Worm (Caenorhabditis elegans) whole organism, L2 larva: ENCODE results near the gene sre-41.
A peak's percentile ranks its signal among the peaks of the same experiment; 100 is the strongest.

Source experiments
- C34F6.9 ChIP-seq: fragments of 150-350 bp; optimal IDR thresholded peaks from 2 replicates; lab custom pipeline; 2014; ENCODE audit warnings: missing biosample characterization, missing genetic modification characterization
- F13H6.1 ChIP-seq: sonication (generic microtip); optimal IDR thresholded peaks from 2 replicates; lab custom pipeline; 2016; ENCODE audit warnings: missing genetic modification characterization, missing compliant biosample characterization
- R02D3.7 ChIP-seq: fragments of 150-350 bp; optimal IDR thresholded peaks from 2 replicates; lab custom pipeline; 2014; ENCODE audit warnings: missing biosample characterization, missing genetic modification characterization
- ZK546.5 ChIP-seq: sonication (generic microtip); optimal IDR thresholded peaks from 2 replicates; lab custom pipeline; 2017; ENCODE audit warnings: missing biosample characterization, missing genetic modification characterization
- alr-1 ChIP-seq: fragments of 150-350 bp; optimal IDR thresholded peaks from 2 replicates; lab custom pipeline; 2014; ENCODE audit warnings: missing biosample characterization, missing genetic modification characterization
- aly-2 ChIP-seq: fragments of 150-350 bp; optimal IDR thresholded peaks from 2 replicates; lab custom pipeline; 2014; ENCODE audit warnings: missing biosample characterization, missing genetic modification characterization
- ama-1 ChIP-seq: fragments of 150-350 bp; optimal IDR thresholded peaks from 2 replicates; lab custom pipeline; 2018; ENCODE audit warnings: inconsistent platforms
- ceh-16 ChIP-seq: fragments of 150-350 bp; optimal IDR thresholded peaks from 2 replicates; lab custom pipeline; 2014; ENCODE audit warnings: missing biosample characterization, missing genetic modification characterization
- ceh-82 ChIP-seq: fragments of 150-350 bp; optimal IDR thresholded peaks from 2 replicates; lab custom pipeline; 2014; ENCODE audit warnings: missing biosample characterization, missing genetic modification characterization
- crh-2 ChIP-seq: sonication (generic microtip); optimal IDR thresholded peaks from 2 replicates; lab custom pipeline; 2017; ENCODE audit warnings: missing biosample characterization, missing genetic modification characterization
- egl-27 ChIP-seq: sonication (generic microtip); optimal IDR thresholded peaks from 3 replicates; lab custom pipeline; 2017; ENCODE audit warnings: missing biosample characterization, missing genetic modification reagents, missing genetic modification characterization
- elt-1 ChIP-seq: fragments of 150-350 bp; optimal IDR thresholded peaks from 2 replicates; lab custom pipeline; 2014; ENCODE audit warnings: missing biosample characterization, missing genetic modification characterization
- elt-3 ChIP-seq: sonication (generic microtip); optimal IDR thresholded peaks from 2 replicates; lab custom pipeline; 2017; ENCODE audit warnings: missing biosample characterization, missing genetic modification characterization
- fos-1 ChIP-seq: fragments of 150-350 bp; optimal IDR thresholded peaks from 2 replicates; lab custom pipeline; 2014; ENCODE audit warnings: missing biosample characterization, missing genetic modification characterization
- gmeb-1 ChIP-seq: fragments of 150-350 bp; optimal IDR thresholded peaks from 2 replicates; lab custom pipeline; 2014; ENCODE audit warnings: missing biosample characterization, missing genetic modification characterization
- lin-11 ChIP-seq: fragments of 150-350 bp; sonication (generic microtip); optimal IDR thresholded peaks from 2 replicates; lab custom pipeline; 2014; ENCODE audit warnings: missing biosample characterization, missing genetic modification characterization, inconsistent platforms, mixed read lengths
- lin-13 ChIP-seq: fragments of 150-350 bp; optimal IDR thresholded peaks from 2 replicates; lab custom pipeline; 2014; ENCODE audit warnings: missing biosample characterization, missing genetic modification reagents, missing genetic modification characterization
- lsy-2 ChIP-seq, 2 experiments: fragments of 150-350 bp in 1 of 2; sonication (generic microtip) in 1 of 2; optimal IDR thresholded peaks; 2 replicates each; lab custom pipeline; 2014 to 2017; ENCODE audit warnings: missing biosample characterization in 2 of 2, missing genetic modification characterization in 2 of 2
- mab-5 ChIP-seq: fragments of 150-350 bp; optimal IDR thresholded peaks from 2 replicates; lab custom pipeline; 2014; ENCODE audit warnings: missing biosample characterization, missing genetic modification characterization
- mbf-1 ChIP-seq: sonication (generic microtip); optimal IDR thresholded peaks from 2 replicates; lab custom pipeline; 2017; ENCODE audit warnings: missing biosample characterization, missing genetic modification characterization
- mdl-1 ChIP-seq, 2 experiments: fragments of 150-350 bp in 1 of 2; sonication (generic microtip) in 1 of 2; optimal IDR thresholded peaks; 2 replicates each; lab custom pipeline; 2017; ENCODE audit warnings: missing biosample characterization in 2 of 2, missing genetic modification characterization in 2 of 2
- nhr-11 ChIP-seq: fragments of 150-350 bp; optimal IDR thresholded peaks from 2 replicates; lab custom pipeline; 2014; ENCODE audit warnings: missing biosample characterization, missing genetic modification characterization
- nhr-12 ChIP-seq: fragments of 150-350 bp; optimal IDR thresholded peaks from 2 replicates; lab custom pipeline; 2014; ENCODE audit warnings: missing biosample characterization, missing genetic modification characterization
- nhr-129 ChIP-seq: fragments of 150-350 bp; optimal IDR thresholded peaks from 2 replicates; lab custom pipeline; 2014; ENCODE audit warnings: missing biosample characterization, missing genetic modification characterization
- nhr-21 ChIP-seq: fragments of 150-350 bp; optimal IDR thresholded peaks from 2 replicates; lab custom pipeline; 2014; ENCODE audit warnings: missing biosample characterization, missing genetic modification characterization
- nhr-23 ChIP-seq: fragments of 150-350 bp; optimal IDR thresholded peaks from 2 replicates; lab custom pipeline; 2014; ENCODE audit warnings: missing biosample characterization, missing genetic modification reagents, missing genetic modification characterization
- nhr-237 ChIP-seq: fragments of 150-350 bp; optimal IDR thresholded peaks from 2 replicates; lab custom pipeline; 2014; ENCODE audit warnings: missing biosample characterization, missing genetic modification characterization
- nhr-25 ChIP-seq: fragments of 150-350 bp; sonication (generic microtip); optimal IDR thresholded peaks from 3 replicates; lab custom pipeline; 2014; ENCODE audit warnings: missing biosample characterization, missing genetic modification characterization
- peb-1 ChIP-seq: fragments of 150-350 bp; optimal IDR thresholded peaks from 2 replicates; lab custom pipeline; 2014; ENCODE audit warnings: missing biosample characterization, missing genetic modification characterization
- sma-3 ChIP-seq: sonication (generic microtip); optimal IDR thresholded peaks from 2 replicates; lab custom pipeline; 2016; ENCODE audit warnings: missing genetic modification reagents, missing genetic modification characterization, missing compliant biosample characterization
- sma-9 ChIP-seq, 2 experiments: fragments of 150-350 bp in 1 of 2; sonication (generic microtip) in 1 of 2; optimal IDR thresholded peaks; 2 replicates each; lab custom pipeline; 2014 to 2016; ENCODE audit warnings: missing genetic modification characterization in 2 of 2, mild to moderate bottlenecking in 1 of 2, missing biosample characterization in 1 of 2, missing compliant biosample characterization in 1 of 2, missing genetic modification reagents in 1 of 2, moderate library complexity in 1 of 2
- snpc-4 ChIP-seq: fragments of 150-350 bp; optimal IDR thresholded peaks from 2 replicates; lab custom pipeline; 2014; ENCODE audit warnings: missing biosample characterization, missing genetic modification characterization
- unc-39 ChIP-seq: fragments of 150-350 bp; optimal IDR thresholded peaks from 2 replicates; lab custom pipeline; 2014; ENCODE audit warnings: missing biosample characterization, missing genetic modification characterization
- unc-55 ChIP-seq: fragments of 150-350 bp; sonication (generic microtip); optimal IDR thresholded peaks from 3 replicates; lab custom pipeline; 2014; ENCODE audit warnings: missing biosample characterization, missing genetic modification reagents, missing genetic modification characterization
- ztf-1 ChIP-seq: fragments of 200-800 bp; sonication (Bioruptor generic); conservative IDR thresholded peaks from 2 replicates; pipeline ENCODE4 v1.3.6; 2022; ENCODE audit warnings: missing genetic modification characterization, missing compliant biosample characterization

Gene sre-41

ce11 chrII:12414805-12415204, 26.7 kb downstream of the sre-41 start, which contains the start of gene Y57A10C.11:
TSS of gene Y57A10C.11 (minus strand) at chrII:12414905.
- TF ChIP-seq nhr-11 (tag; lab: Kevin White, UChicago) = no peak
- TF ChIP-seq snpc-4 (tag; lab: Kevin White, UChicago) = no peak
- no peak for TF ChIP-seq aly-2 (tag; lab: Kevin White, UChicago)
- no peak for TF ChIP-seq elt-1
- no peak for TF ChIP-seq R02D3.7 (tag; lab: Kevin White, UChicago)
- no peak for TF ChIP-seq fos-1
- no peak for TF ChIP-seq mbf-1 (tag; lab: Kevin White, UChicago)
- no peak for TF ChIP-seq ceh-16 (tag; lab: Kevin White, UChicago)

DNA sequence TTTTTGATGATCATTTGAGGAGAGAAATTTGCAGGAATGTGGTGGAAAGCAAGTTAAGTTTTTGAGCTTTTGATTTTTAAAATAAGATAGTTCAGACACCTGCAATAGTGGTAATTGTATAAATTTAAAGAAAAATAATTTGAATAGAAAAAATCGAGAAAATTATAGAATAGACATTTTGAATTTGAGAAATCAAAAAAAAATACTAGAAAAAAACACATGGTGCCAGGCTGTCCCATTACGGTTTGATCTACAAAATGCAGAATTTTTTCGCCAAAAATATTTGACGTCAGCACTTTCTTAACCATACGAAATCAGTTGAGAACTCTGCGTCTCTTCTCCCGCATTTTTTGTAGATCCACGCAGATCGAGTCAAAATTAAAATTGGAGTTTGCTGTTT, 29.4 kb downstream of the sre-41 start, which contains the start of gene sre-27:
sre-27 (minus strand) TSS at position 101 of the 400 bp plus-strand sequence.
- TF ChIP-seq elt-3 (no peak), ceh-82 (tag; lab: Kevin White, UChicago) (no peak), aly-2 (tag; lab: Kevin White, UChicago) (no peak), nhr-11 (tag; lab: Kevin White, UChicago) (no peak), ZK546.5 (tag; lab: Kevin White, UChicago) (no peak), mab-5 (tag; lab: Kevin White, UChicago) (no peak), snpc-4 (tag; lab: Kevin White, UChicago) (no peak), nhr-23 (tag; lab: Kevin White, UChicago) (no peak), ztf-1 (GFP tag; lab: Robert Waterston, UW) (no peak)

DNA sequence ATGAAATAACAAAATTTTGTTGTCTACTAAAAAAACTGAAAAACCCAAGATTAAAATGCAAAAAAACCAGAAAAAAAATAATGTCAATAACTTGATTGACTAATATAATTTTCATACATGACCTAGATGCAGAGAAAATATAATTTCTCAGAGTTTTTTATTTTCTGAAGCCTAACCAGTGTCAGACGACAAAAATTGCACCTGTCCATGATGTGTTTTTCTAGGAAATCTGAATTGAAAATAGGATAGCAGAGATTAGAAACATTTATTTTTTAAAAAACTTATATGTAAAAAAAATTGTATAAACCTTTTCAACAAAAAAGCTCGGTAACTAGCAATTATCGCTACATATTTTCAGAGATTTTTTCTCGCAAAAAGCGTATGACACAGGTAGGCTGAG, 29.9 kb downstream of the sre-41 start:
- peak; percentile 10 for TF ChIP-seq sma-9 (GFP tag; optimal IDR thresholded peaks at IDR 0.05; lab: Kevin White, UChicago)
- TF ChIP-seq sma-9 (tag; optimal IDR thresholded peaks at IDR 0.05; lab: Kevin White, UChicago) = no peak
- no peak for TF ChIP-seq ceh-16 (tag; lab: Kevin White, UChicago)

DNA sequence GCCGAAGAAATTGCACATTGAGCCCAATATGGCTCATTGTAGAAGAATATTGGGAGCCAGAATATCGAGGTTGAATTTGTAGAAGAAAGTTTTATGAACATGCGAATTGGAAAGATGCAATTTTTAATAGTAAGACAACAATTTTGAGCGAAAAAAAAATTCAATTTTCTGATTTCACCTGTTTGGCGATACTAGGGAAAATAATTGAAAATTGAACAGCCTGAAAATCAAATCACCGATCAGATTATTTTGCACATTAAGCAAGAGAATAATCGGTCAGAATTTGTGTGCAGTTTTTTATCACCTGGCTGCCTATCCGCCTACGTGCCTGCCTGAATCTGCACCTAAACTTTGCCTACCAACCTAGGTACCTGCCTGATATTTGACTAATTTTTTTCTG, 32.4 kb downstream of the sre-41 start, which contains the start of gene sre-26:
sre-26 (minus strand) TSS at position 101 of the 400 bp plus-strand sequence.
- TF ChIP-seq ceh-82 (tag; lab: Kevin White, UChicago) (no peak), egl-27 (tag; lab: Kevin White, UChicago) (no peak), nhr-129 (tag; lab: Kevin White, UChicago) (no peak), alr-1 (tag; lab: Kevin White, UChicago) (no peak), ztf-1 (GFP tag; lab: Robert Waterston, UW) (no peak), nhr-12 (tag; lab: Kevin White, UChicago) (no peak), nhr-21 (no peak), unc-39 (tag; lab: Kevin White, UChicago) (no peak), lin-13 (no peak), F13H6.1 (tag; lab: Kevin White, UChicago) (no peak), mdl-1 (tag; optimal IDR thresholded peaks at IDR 0.05; lab: Kevin White, UChicago) (no peak)

DNA sequence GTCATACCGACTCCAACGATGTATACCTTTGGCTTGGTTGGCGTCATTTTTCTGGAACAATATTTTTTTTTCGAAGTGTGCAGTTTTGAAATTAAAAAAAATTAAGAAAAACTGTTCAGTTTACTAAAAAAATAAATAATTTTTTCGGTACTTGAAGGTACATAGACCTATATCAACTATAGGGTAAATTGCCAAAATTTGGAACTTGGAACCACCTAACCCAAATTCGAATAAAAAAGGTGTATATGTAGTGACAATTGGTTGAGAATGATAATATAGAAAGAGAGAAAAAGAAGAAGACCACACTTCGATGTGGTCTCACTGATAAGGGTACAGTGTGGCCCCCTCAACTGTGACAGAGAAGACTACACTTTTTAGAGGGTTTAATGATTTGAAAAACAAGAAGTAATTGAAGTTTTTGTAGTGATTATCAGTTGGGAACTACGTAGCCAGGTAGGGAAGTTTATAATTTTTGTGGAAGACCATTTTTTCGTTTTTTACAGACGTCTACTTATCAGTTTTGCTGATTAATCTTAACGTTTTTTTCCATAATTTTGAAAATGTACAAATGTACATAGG, 37.7 kb downstream of the sre-41 start, which contains the start of gene daf-22:
daf-22 (minus strand) TSS at position 51 of the 579 bp plus-strand sequence.
- TF ChIP-seq peb-1 (tag; lab: Kevin White, UChicago) = no peak
- TF ChIP-seq elt-1 = no peak
- TF ChIP-seq ama-1 (lab: Kevin White, UChicago) = no peak
- TF ChIP-seq crh-2 (tag; lab: Kevin White, UChicago) = peak; percentile 59
- TF ChIP-seq sma-3 (GFP tag; lab: Kevin White, UChicago) = peak; percentile 28
- peak; percentile 37 for TF ChIP-seq gmeb-1
- TF ChIP-seq fos-1 = peak; percentile 65
- peak; percentile 57 for TF ChIP-seq sma-9 (GFP tag; optimal IDR thresholded peaks at IDR 0.05; lab: Kevin White, UChicago)
- no peak for TF ChIP-seq sma-9 (tag; optimal IDR thresholded peaks at IDR 0.05; lab: Kevin White, UChicago)
- TF ChIP-seq nhr-237 = no peak
- TF ChIP-seq elt-3 = no peak

- no peak for TF ChIP-seq F13H6.1 (tag; lab: Kevin White, UChicago)
- no peak for TF ChIP-seq mab-5 (tag; lab: Kevin White, UChicago)
- no peak for TF ChIP-seq unc-55 (GFP tag; lab: Kevin White, UChicago)
- no peak for TF ChIP-seq lsy-2 (tag; optimal IDR thresholded peaks at IDR 0.05; lab: Kevin White, UChicago)
- no peak for TF ChIP-seq crh-2 (tag; lab: Kevin White, UChicago)
- no peak for TF ChIP-seq aly-2 (tag; lab: Kevin White, UChicago)
- no peak for TF ChIP-seq gmeb-1
- TF ChIP-seq nhr-25 (tag; lab: Kevin White, UChicago) = no peak
- TF ChIP-seq nhr-129 (tag; lab: Kevin White, UChicago) = no peak
- no peak for TF ChIP-seq ztf-1 (GFP tag; lab: Robert Waterston, UW)
- TF ChIP-seq sma-9 (GFP tag; optimal IDR thresholded peaks at IDR 0.05; lab: Kevin White, UChicago) = no peak
- TF ChIP-seq sma-9 (tag; optimal IDR thresholded peaks at IDR 0.05; lab: Kevin White, UChicago) = no peak
- no peak for TF ChIP-seq nhr-21
- TF ChIP-seq nhr-23 (tag; lab: Kevin White, UChicago) = no peak
- no peak for TF ChIP-seq C34F6.9 (tag; lab: Kevin White, UChicago)
- no peak for TF ChIP-seq lin-11 (tag; lab: Kevin White, UChicago)
- TF ChIP-seq peb-1 (tag; lab: Kevin White, UChicago) = no peak
These were observed 41.7 kb downstream of the sre-41 start, which contains the start of gene Y57A10C.8 for ce11 chrII:12429743-12430142. TSS of gene Y57A10C.8 (minus strand) at chrII:12429843.
